Fruit fly (Drosophila melanogaster) ovary, adult (tissue): ENCODE results near the gene SNF4Agamma.
A peak's percentile ranks its signal among the peaks of the same experiment; 100 is the strongest.

Source experiments
- CG17801 ChIP-seq: fragments of 200-800 bp; optimal IDR thresholded peaks from 2 replicates; lab custom pipeline; 2019; ENCODE audit warnings: missing biosample characterization, mild to moderate bottlenecking, missing genetic modification characterization, moderate library complexity; ENCODE audit not compliant: partially characterized antibody

Gene SNF4Agamma

dm6 chr3R:21184373-21185132 is 44.0 kb downstream of the SNF4Agamma start:
- peak; percentile 30 for TF ChIP-seq CG17801 (GFP tag; lab: Kevin White, UChicago)

DNA sequence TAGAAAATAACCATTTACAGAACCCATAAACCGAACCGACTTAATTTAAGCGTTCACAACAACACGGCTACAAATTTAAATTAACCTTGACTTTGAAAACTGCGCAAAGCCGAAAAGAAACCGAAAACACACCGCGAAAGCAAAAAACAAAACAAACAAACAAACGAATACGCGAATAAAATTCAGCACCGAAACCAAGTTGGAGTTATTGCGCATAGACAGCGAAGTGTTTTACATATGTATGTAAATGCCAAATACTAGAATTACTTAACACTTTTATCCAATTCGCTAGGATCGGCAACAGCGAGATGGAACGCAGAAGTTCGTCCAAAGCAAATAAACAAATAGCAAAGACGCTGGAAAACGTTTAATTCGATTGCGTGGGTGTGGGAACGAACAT is 45.1 kb downstream of the SNF4Agamma start:
- TF ChIP-seq CG17801 (GFP tag; lab: Kevin White, UChicago) = no peak

- no peak for TF ChIP-seq CG17801 (GFP tag; lab: Kevin White, UChicago)
Observed at dm6 chr3R:21186606-21187393, 46.3 kb downstream of the SNF4Agamma start.

DNA sequence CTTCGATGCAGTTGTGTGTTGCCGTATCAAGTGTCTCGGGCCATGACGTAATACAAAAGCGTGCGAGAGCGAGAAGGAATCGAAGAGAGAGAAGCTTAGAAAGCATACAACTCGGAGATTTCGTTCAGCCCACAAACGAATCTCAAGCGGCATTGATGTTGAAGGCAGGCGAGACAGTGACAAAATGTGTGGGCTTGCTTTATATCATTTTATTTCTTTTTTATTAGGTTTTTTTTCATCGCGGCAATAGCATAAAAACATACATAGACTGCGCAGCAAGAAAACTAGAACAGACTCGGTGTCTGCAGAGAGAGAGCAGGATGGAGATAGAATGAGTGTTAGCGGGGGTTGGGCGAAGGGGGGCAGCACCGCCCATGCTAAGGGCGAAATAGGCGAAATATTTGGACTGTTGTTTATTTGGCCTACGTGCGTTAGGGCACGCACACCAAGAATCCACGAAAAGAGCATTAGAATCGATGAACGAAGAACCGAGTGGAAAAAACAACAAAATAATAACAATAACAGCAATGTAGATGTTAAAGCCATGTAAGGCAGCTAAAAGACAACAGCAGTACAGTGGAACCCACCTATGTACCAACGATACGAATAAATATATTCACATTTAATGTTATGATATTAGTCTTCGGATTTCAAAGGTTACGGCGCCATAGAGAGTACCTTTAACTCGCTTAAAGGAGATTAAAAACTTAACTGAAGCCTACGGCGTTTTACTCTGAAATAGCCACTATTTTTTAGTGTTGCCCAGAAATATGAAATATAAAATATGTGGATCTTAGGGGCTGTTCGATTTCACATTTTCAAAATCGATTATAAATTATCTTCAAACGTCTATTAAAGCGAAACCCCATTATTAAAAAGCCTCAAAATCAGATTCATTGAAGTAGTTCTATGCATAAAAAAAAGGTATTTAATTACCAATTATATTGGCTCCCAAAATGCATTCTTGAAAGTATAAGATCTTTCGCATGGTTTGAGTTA is 47.2 kb downstream of the SNF4Agamma start:
- TF ChIP-seq CG17801 (GFP tag; lab: Kevin White, UChicago) = no peak

dm6 chr3R:21188540-21189276 is 48.2 kb downstream of the SNF4Agamma start:
- peak; percentile 77 for TF ChIP-seq CG17801 (GFP tag; lab: Kevin White, UChicago)

DNA sequence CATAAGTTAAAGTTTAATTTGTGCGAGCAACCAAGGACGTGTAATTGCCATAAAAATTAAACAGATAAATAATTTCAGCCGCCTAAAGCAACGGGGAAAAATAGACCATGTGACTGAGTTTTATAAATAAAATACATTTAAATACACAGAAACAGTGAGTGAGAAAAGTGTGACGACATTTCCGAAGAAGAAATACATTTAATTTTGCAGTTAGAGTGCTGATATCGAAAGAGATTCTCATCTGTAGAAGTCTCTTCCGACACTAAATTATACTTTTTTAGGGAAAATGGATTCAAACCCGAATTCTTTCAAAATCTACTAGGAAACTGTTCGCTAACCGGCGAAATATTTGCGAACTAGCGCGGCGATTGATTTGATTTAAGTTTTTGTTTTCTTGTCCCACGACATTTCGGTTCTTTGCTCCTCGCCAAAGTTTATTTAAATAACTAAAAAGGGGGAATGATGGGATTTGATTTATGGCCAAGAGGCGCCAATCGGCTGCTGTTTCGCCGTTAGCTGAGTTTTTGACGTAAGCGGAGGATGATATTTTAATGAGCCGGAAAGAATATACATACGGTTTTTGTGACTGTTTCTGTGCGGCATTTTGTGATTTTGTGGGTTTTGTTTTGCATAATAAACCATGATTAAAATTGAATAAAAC is 49.1 kb downstream of the SNF4Agamma start:
- no peak for TF ChIP-seq CG17801 (GFP tag; lab: Kevin White, UChicago)

dm6 chr3R:21190797-21191401 is 50.4 kb downstream of the SNF4Agamma start:
- no peak for TF ChIP-seq CG17801 (GFP tag; lab: Kevin White, UChicago)

DNA sequence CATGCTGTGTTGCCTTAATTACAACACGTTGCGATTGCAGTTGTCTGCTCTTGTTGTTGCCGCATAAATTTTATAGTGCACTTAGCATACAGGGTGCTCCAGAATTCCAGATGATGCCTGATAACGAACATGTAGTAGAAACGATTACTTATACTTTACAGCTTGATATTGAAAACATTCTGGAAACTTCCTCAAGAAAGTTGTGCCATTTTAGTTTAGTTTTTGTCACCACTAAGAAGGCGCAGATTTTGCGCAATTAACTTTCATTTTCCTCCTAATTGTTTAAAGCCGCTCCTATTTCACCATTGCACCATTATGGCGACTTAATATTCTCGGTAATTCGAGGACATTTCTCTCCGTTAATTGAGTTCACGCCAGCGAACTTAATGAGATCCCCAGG is 51.7 kb downstream of the SNF4Agamma start:
- TF ChIP-seq CG17801 (GFP tag; lab: Kevin White, UChicago) = no peak

- no peak for TF ChIP-seq CG17801 (GFP tag; lab: Kevin White, UChicago)
Observed at dm6 chr3R:21193742-21194141, 53.2 kb downstream of the SNF4Agamma start.

DNA sequence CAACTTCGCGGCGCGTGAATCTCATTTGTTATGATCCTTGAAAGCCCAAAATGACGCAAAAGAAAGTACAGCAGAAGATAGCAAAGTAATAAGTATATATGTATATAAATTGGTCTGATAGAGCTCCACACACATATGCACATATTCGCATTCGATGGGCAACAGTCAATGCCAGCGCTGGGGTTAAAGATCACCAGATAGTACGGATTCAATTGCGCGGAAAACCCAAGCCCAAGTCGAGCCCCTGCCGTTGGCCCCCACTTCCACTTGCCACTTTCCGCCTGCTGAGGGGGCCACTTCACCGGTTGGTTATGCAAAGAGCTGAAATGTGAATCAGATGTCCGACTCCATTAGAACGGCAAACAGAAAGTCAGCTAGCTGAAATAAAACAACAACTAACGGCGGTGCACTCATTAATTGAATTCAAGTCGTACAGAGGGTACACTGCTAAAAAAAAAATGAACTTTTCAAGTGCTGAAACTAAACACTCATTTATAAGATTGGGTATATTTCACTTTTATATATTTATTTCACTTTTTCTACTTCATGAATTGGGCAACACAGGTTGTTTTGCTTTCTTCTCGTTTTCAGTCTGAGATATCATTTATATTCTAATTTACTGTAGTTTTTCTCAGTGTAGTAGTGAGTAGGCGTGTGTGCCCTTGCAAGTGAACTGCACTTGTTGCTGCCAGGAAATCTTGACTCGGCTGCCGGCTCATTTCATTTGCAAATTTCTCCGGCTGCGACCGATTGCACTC is 54.9 kb downstream of the SNF4Agamma start:
- no peak for TF ChIP-seq CG17801 (GFP tag; lab: Kevin White, UChicago)

- TF ChIP-seq CG17801 (GFP tag; lab: Kevin White, UChicago) = peak; percentile 39
Observed at dm6 chr3R:21197566-21197965, 57.0 kb downstream of the SNF4Agamma start.

dm6 chr3R:21198073-21198472 is 57.5 kb downstream of the SNF4Agamma start:
- TF ChIP-seq CG17801 (GFP tag; lab: Kevin White, UChicago) = no peak
